Worm (Caenorhabditis elegans) whole organism, L4/young adult: ENCODE measurements around the gene acl-12.

ENCODE experiments used
- W03F9.2 ChIP-seq: fragments of 150-350 bp; optimal IDR thresholded peaks from 2 replicates; lab custom pipeline; 2014; ENCODE audit warnings: missing biosample characterization, missing genetic modification characterization
- dao-5 ChIP-seq: sonication (generic microtip); optimal IDR thresholded peaks from 2 replicates; lab custom pipeline; 2016; ENCODE audit warnings: missing genotype, missing genetic modification characterization, moderate library complexity, missing compliant biosample characterization

DNA sequence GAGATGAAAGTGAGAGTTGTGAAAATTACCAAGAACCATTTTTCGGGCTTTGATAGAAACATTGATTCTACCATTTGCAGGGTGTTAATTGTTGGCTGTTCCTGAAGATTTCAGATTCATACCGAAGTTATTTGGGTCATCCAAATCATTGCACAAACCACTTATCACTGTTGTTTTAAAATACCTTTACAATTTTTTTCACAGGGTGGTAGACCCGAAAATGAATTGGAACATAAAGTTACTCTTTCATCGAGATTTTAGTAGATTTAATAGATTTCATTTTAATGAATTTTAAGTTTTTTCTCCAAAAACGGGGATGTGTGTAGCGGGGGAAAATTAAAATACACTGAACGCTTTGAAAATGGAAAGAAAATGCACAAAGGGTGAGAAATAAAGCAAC lies 27.0 kb downstream of the acl-12 start, which contains the start of gene C10A4.7:
- no peak for TF ChIP-seq W03F9.2 (tag; lab: Kevin White, UChicago)
- no peak for TF ChIP-seq dao-5 (tag; lab: Kevin White, UChicago)
